Worm (Caenorhabditis elegans): ENCODE data around the gene ZC190.10.
"Not testable (repeated sequence)": the region's sequence is repeated elsewhere in the genome, so short reads cannot be mapped to it uniquely, and the experiment has no call there.

DNA sequence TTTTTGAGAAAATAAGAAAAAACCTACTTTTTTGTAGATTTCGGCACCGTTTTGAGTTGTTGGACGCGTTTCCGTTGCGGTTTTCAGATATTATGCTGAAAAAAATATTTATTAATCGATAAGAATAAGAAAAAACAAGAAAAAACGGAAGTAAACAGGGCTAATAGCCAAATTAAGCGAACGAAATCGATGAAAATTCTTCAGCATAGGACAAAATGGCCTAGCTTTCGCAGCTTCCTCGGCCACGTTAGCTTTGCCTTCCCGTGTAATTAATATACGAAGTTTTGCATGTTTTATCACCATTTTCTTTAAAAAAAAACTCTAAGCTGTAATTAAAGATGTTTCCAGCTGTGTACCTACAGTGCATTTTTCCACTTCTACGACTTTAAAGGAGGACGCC is at the start of gene ZC190.10:
- TF ChIP-seq xbp-1 (tag; optimal IDR thresholded peaks at IDR 0.05); ceh-82 (tag; optimal IDR thresholded peaks at IDR 0.05); ama-1 (optimal IDR thresholded peaks at IDR 0.05): not testable (repeated sequence)
